Comparison of ENCODE assay signal across 5 worm cellular contexts in genomic region chrII:6888211-6888610, ce11.
TF ChIP-seq lines count a peak whose summit lies in the region.

No protein-coding gene starts in this region.

TF ChIP-seq in whole organism, L1 larva, 84 proteins besides CTCF, POLR2A, EP300 and RAD21 (continues in another document):
- no peak for TF ChIP-seq zag-1 (tag; optimal IDR thresholded peaks at IDR 0.05; lab: Kevin White, UChicago)
- peak; percentile 74 for TF ChIP-seq nhr-19 (GFP tag; conservative IDR thresholded peaks at IDR 0.05; lab: Robert Waterston, UW)
- TF ChIP-seq pax-3 (tag; optimal IDR thresholded peaks at IDR 0.05; lab: Kevin White, UChicago) = peak; percentile 70
- TF ChIP-seq C04F5.9 (tag; optimal IDR thresholded peaks at IDR 0.05; lab: Kevin White, UChicago) = peak; percentile 33
- no peak for TF ChIP-seq mep-1 (tag; optimal IDR thresholded peaks at IDR 0.05; lab: Kevin White, UChicago)
- peak; percentile 21 to 55 for TF ChIP-seq lsy-2 (tag; optimal IDR thresholded peaks at IDR 0.05; lab: Kevin White, UChicago)
- TF ChIP-seq nhr-237 (tag; optimal IDR thresholded peaks at IDR 0.05; lab: Kevin White, UChicago) = no peak
- TF ChIP-seq elt-2 (tag; optimal IDR thresholded peaks at IDR 0.05; lab: Kevin White, UChicago) = peak; percentile 17
- peak; percentile 43 for TF ChIP-seq rnt-1 (tag; optimal IDR thresholded peaks at IDR 0.05; lab: Kevin White, UChicago)
- TF ChIP-seq nhr-47 (tag; optimal IDR thresholded peaks at IDR 0.05; lab: Kevin White, UChicago) = peak; percentile 58
- TF ChIP-seq nhr-28 (tag; optimal IDR thresholded peaks at IDR 0.05; lab: Kevin White, UChicago) = no peak
- no peak for TF ChIP-seq snpc-4 (tag; optimal IDR thresholded peaks at IDR 0.05; lab: Kevin White, UChicago)
- TF ChIP-seq hlh-4 (tag; optimal IDR thresholded peaks at IDR 0.05; lab: Kevin White, UChicago) = no peak
- no peak for TF ChIP-seq fkh-8 (tag; optimal IDR thresholded peaks at IDR 0.05; lab: Kevin White, UChicago)
- TF ChIP-seq lin-15B (tag; optimal IDR thresholded peaks at IDR 0.05; lab: Kevin White, UChicago) = no peak
- TF ChIP-seq dpl-1 (GFP tag; optimal IDR thresholded peaks at IDR 0.05; lab: Kevin White, UChicago) = peak in 1 of 3 experiments; percentile 18
- peak; percentile 89 for TF ChIP-seq snu-23 (GFP tag; optimal IDR thresholded peaks at IDR 0.05; lab: Kevin White, UChicago)
- no peak for TF ChIP-seq jun-1 (tag; optimal IDR thresholded peaks at IDR 0.05; lab: Kevin White, UChicago)
- TF ChIP-seq unc-130 (tag; optimal IDR thresholded peaks at IDR 0.05; lab: Kevin White, UChicago) = no peak

TF ChIP-seq in whole organism, L2 larva, 48 proteins besides CTCF, POLR2A, EP300 and RAD21 (continues in another document):
- TF ChIP-seq blmp-1 (tag; optimal IDR thresholded peaks at IDR 0.05; lab: Kevin White, UChicago; ENCODE audit: insufficient read depth) (no peak), R02D3.7 (tag; optimal IDR thresholded peaks at IDR 0.05; lab: Kevin White, UChicago) (no peak), nhr-21 (tag; optimal IDR thresholded peaks at IDR 0.05; lab: Kevin White, UChicago) (no peak), alr-1 (tag; optimal IDR thresholded peaks at IDR 0.05; lab: Kevin White, UChicago) (no peak), nhr-77 (tag; optimal IDR thresholded peaks at IDR 0.05; lab: Kevin White, UChicago) (no peak), snpc-4 (tag; optimal IDR thresholded peaks at IDR 0.05; lab: Kevin White, UChicago) (no peak), nhr-25 (tag; optimal IDR thresholded peaks at IDR 0.05; lab: Kevin White, UChicago) (peak; percentile 25), lin-13 (GFP tag; optimal IDR thresholded peaks at IDR 0.05; lab: Kevin White, UChicago) (peak; percentile 68), ceh-82 (tag; optimal IDR thresholded peaks at IDR 0.05; lab: Kevin White, UChicago) (no peak), fos-1 (tag; optimal IDR thresholded peaks at IDR 0.05; lab: Kevin White, UChicago) (no peak), nhr-23 (tag; optimal IDR thresholded peaks at IDR 0.05; lab: Kevin White, UChicago) (no peak), dmd-4 (tag; optimal IDR thresholded peaks at IDR 0.05; lab: Kevin White, UChicago) (no peak), lsy-2 (tag; optimal IDR thresholded peaks at IDR 0.05; lab: Kevin White, UChicago) (peak in 1 of 2 experiments; percentile 74), unc-55 (GFP tag; optimal IDR thresholded peaks at IDR 0.05; lab: Kevin White, UChicago) (peak; percentile 18), nhr-129 (tag; optimal IDR thresholded peaks at IDR 0.05; lab: Kevin White, UChicago) (peak; percentile 36), zag-1 (tag; optimal IDR thresholded peaks at IDR 0.05; lab: Kevin White, UChicago) (no peak), ZK546.5 (tag; optimal IDR thresholded peaks at IDR 0.05; lab: Kevin White, UChicago) (no peak), nhr-237 (tag; optimal IDR thresholded peaks at IDR 0.05; lab: Kevin White, UChicago) (no peak), lin-39 (tag; optimal IDR thresholded peaks at IDR 0.05; lab: Kevin White, UChicago) (no peak), elt-1 (tag; optimal IDR thresholded peaks at IDR 0.05; lab: Kevin White, UChicago) (no peak)

TF ChIP-seq in whole organism, L3 larva, 47 proteins besides CTCF, POLR2A, EP300 and RAD21 (continues in another document):
- TF ChIP-seq nhr-67 (tag; optimal IDR thresholded peaks at IDR 0.05; lab: Kevin White, UChicago) (no peak), mml-1 (tag; optimal IDR thresholded peaks at IDR 0.05; lab: Kevin White, UChicago) (no peak), pha-4 (tag; optimal IDR thresholded peaks at IDR 0.05; lab: Kevin White, UChicago) (peak; percentile 73), lsy-12 (tag; optimal IDR thresholded peaks at IDR 0.05; lab: Kevin White, UChicago) (peak; percentile 38), jun-1 (tag; optimal IDR thresholded peaks at IDR 0.05; lab: Kevin White, UChicago) (peak; percentile 10), nfya-1 (tag; optimal IDR thresholded peaks at IDR 0.05; lab: Kevin White, UChicago; ENCODE audit: insufficient read depth) (peak; percentile 21), tbx-2 (tag; optimal IDR thresholded peaks at IDR 0.05; lab: Kevin White, UChicago) (peak; percentile 29), ama-1 (optimal IDR thresholded peaks at IDR 0.05; lab: Kevin White, UChicago) (peak; percentile 91), unc-39 (tag; optimal IDR thresholded peaks at IDR 0.05; lab: Kevin White, UChicago) (no peak), elt-2 (tag; optimal IDR thresholded peaks at IDR 0.05; lab: Kevin White, UChicago) (peak; percentile 66), ZK546.5 (tag; optimal IDR thresholded peaks at IDR 0.05; lab: Kevin White, UChicago) (no peak), fkh-10 (GFP tag; optimal IDR thresholded peaks at IDR 0.05; lab: Kevin White, UChicago) (no peak), ceh-82 (tag; optimal IDR thresholded peaks at IDR 0.05; lab: Kevin White, UChicago) (no peak), nhr-23 (tag; optimal IDR thresholded peaks at IDR 0.05; lab: Kevin White, UChicago) (peak; percentile 65), egl-27 (tag; optimal IDR thresholded peaks at IDR 0.05; lab: Kevin White, UChicago) (no peak), nhr-43 (tag; optimal IDR thresholded peaks at IDR 0.05; lab: Kevin White, UChicago; ENCODE audit: poor library complexity, severe bottlenecking) (peak; percentile 78), ceh-28 (tag; optimal IDR thresholded peaks at IDR 0.05; lab: Kevin White, UChicago) (no peak), pqm-1 (tag; optimal IDR thresholded peaks at IDR 0.05; lab: Kevin White, UChicago) (peak; percentile 63), nhr-76 (tag; optimal IDR thresholded peaks at IDR 0.05; lab: Kevin White, UChicago) (peak; percentile 4), fos-1 (tag; optimal IDR thresholded peaks at IDR 0.05; lab: Kevin White, UChicago) (no peak)

TF ChIP-seq in whole organism, L4 larva, 104 proteins besides CTCF, POLR2A, EP300 and RAD21 (continues in another document):
- TF ChIP-seq egl-43 (GFP tag; IDR thresholded peaks at IDR 0.05; lab: Robert Waterston, UW) = no peak
- no peak for TF ChIP-seq set-16 (GFP tag; IDR thresholded peaks at IDR 0.05; lab: Robert Waterston, UW)
- TF ChIP-seq lin-13 (GFP tag; optimal IDR thresholded peaks at IDR 0.05; lab: Kevin White, UChicago) = no peak
- TF ChIP-seq ceh-20 (GFP tag; IDR thresholded peaks at IDR 0.05; lab: Robert Waterston, UW) = 0 out of 2 replicates have a peak, but pooled peaks have one; percentile 28
- TF ChIP-seq aly-2 (tag; optimal IDR thresholded peaks at IDR 0.05; lab: Kevin White, UChicago) = no peak
- peak; percentile 32 for TF ChIP-seq nhr-10 (tag; optimal IDR thresholded peaks at IDR 0.05; lab: Kevin White, UChicago)
- no peak for TF ChIP-seq ZK337.2 (GFP tag; IDR thresholded peaks at IDR 0.05; lab: Robert Waterston, UW)
- TF ChIP-seq php-3 (GFP tag; IDR thresholded peaks at IDR 0.05; lab: Robert Waterston, UW) = peak; percentile 85
- TF ChIP-seq aha-1 (tag; lab: Kevin White, UChicago) = peak; percentile 33
- TF ChIP-seq zip-2 (tag; optimal IDR thresholded peaks at IDR 0.05; lab: Kevin White, UChicago) = no peak
- TF ChIP-seq lin-1 (GFP tag; IDR thresholded peaks at IDR 0.05; lab: Robert Waterston, UW) = peak; percentile 38; the same call in 1 of the 2 replicates
- no peak for TF ChIP-seq lim-7 (GFP tag; IDR thresholded peaks at IDR 0.05; lab: Robert Waterston, UW)
- TF ChIP-seq dmd-6 (GFP tag; IDR thresholded peaks at IDR 0.05; lab: Robert Waterston, UW) = peak; percentile 33; the same call in 1 of the 2 replicates
- TF ChIP-seq mxl-3 (GFP tag; optimal IDR thresholded peaks at IDR 0.05; lab: Kevin White, UChicago) = no peak
- peak; percentile 77; the same call in 1 of the 2 replicates for TF ChIP-seq mdt-29 (GFP tag; IDR thresholded peaks at IDR 0.05; lab: Robert Waterston, UW)
- TF ChIP-seq hmg-1.1 (GFP tag; IDR thresholded peaks at IDR 0.05; lab: Robert Waterston, UW) = 0 out of 2 replicates have a peak, but pooled peaks have one; percentile 32
- TF ChIP-seq sdz-12 (GFP tag; optimal IDR thresholded peaks at IDR 0.05; lab: Kevin White, UChicago) = no peak
- TF ChIP-seq Y48G9A.11 (GFP tag; IDR thresholded peaks at IDR 0.05; lab: Robert Waterston, UW) = 0 out of 2 replicates have a peak, but pooled peaks have one; percentile 45
- peak; percentile 69 for TF ChIP-seq T20F7.1 (GFP tag; optimal IDR thresholded peaks at IDR 0.05; lab: Kevin White, UChicago)
- TF ChIP-seq duxl-1 (tag; optimal IDR thresholded peaks at IDR 0.05; lab: Kevin White, UChicago; ENCODE audit: poor library complexity) = peak; percentile 34

TF ChIP-seq in whole organism, young adult, 124 proteins besides CTCF, POLR2A, EP300 and RAD21 (continues in another document):
- TF ChIP-seq die-1 (tag; optimal IDR thresholded peaks at IDR 0.05; lab: Kevin White, UChicago) = no peak
- TF ChIP-seq ztf-6 (GFP tag; IDR thresholded peaks at IDR 0.05; lab: Robert Waterston, UW) = no peak
- peak; percentile 34 for TF ChIP-seq K12H6.12 (tag; optimal IDR thresholded peaks at IDR 0.05; lab: Kevin White, UChicago)
- TF ChIP-seq atf-7 (tag; optimal IDR thresholded peaks at IDR 0.05; lab: Kevin White, UChicago) = no peak
- TF ChIP-seq lin-26 (GFP tag; IDR thresholded peaks at IDR 0.05; lab: Robert Waterston, UW) = no peak
- no peak for TF ChIP-seq F23B12.7 (tag; optimal IDR thresholded peaks at IDR 0.05; lab: Kevin White, UChicago; ENCODE audit: insufficient read depth)
- TF ChIP-seq ZK185.1 (tag; optimal IDR thresholded peaks at IDR 0.05; lab: Kevin White, UChicago; ENCODE audit: poor library complexity, severe bottlenecking) = no peak
- TF ChIP-seq snpc-4 (GFP tag; optimal IDR thresholded peaks at IDR 0.05; lab: Kevin White, UChicago) = no peak
- TF ChIP-seq snpc-4 (tag; optimal IDR thresholded peaks at IDR 0.05; lab: Kevin White, UChicago) = peak in 1 of 4 experiments; percentile 7
- peak; percentile 54 for TF ChIP-seq lin-40 (tag; optimal IDR thresholded peaks at IDR 0.05; lab: Kevin White, UChicago)
- TF ChIP-seq B0035.1 (tag; optimal IDR thresholded peaks at IDR 0.05; lab: Kevin White, UChicago) = no peak
- TF ChIP-seq Y67H2A.10 (GFP tag; conservative IDR thresholded peaks at IDR 0.05; lab: Robert Waterston, UW) = no peak
- TF ChIP-seq fkh-3 (tag; optimal IDR thresholded peaks at IDR 0.05; lab: Kevin White, UChicago) = no peak
- TF ChIP-seq repo-1 (tag; optimal IDR thresholded peaks at IDR 0.05; lab: Kevin White, UChicago) = peak; percentile 82
- TF ChIP-seq F37B4.10 (GFP tag; IDR thresholded peaks at IDR 0.05; lab: Robert Waterston, UW) = no peak
- no peak for TF ChIP-seq snpc-1.1 (tag; optimal IDR thresholded peaks at IDR 0.05; lab: Kevin White, UChicago; ENCODE audit: insufficient read depth)
- TF ChIP-seq aptf-2 (GFP tag; conservative IDR thresholded peaks at IDR 0.05; lab: Robert Waterston, UW) = no peak
- no peak for TF ChIP-seq akir-1 (GFP tag; optimal IDR thresholded peaks at IDR 0.05; lab: Kevin White, UChicago)
- TF ChIP-seq ztf-28 (GFP tag; IDR thresholded peaks at IDR 0.05; lab: Robert Waterston, UW) = no peak
- no peak for TF ChIP-seq lsl-1 (GFP tag; optimal IDR thresholded peaks at IDR 0.05; lab: Kevin White, UChicago)
- TF ChIP-seq dpff-1 (tag; optimal IDR thresholded peaks at IDR 0.05; lab: Kevin White, UChicago) = no peak
- no peak for TF ChIP-seq unc-130 (GFP tag; optimal IDR thresholded peaks at IDR 0.05; lab: Kevin White, UChicago)
- no peak for TF ChIP-seq nfyb-1 (GFP tag; IDR thresholded peaks at IDR 0.05; lab: Robert Waterston, UW)
- no peak; the same call in 1 of the 2 replicates for TF ChIP-seq Y53G8AR.9 (GFP tag; conservative IDR thresholded peaks at IDR 0.05; lab: Robert Waterston, UW)
